Fruit fly (Drosophila melanogaster) whole organism, embryonic: ENCODE data around the gene stg.

Source experiments
- CG11504 ChIP-seq: fragments of 200-800 bp; sonication (Bioruptor generic); optimal IDR thresholded peaks from 3 replicates; lab custom pipeline; 2019; ENCODE audit warnings: missing biosample characterization, mild to moderate bottlenecking, missing genetic modification characterization, moderate library complexity
- CG12155 ChIP-seq: fragments of 200-800 bp; sonication (Bioruptor generic); optimal IDR thresholded peaks from 3 replicates; lab custom pipeline; 2016; ENCODE audit warnings: missing biosample characterization, missing genetic modification characterization
- CG12769 ChIP-seq: fragments of 200-800 bp; sonication (Bioruptor generic); optimal IDR thresholded peaks from 2 replicates; lab custom pipeline; 2019; ENCODE audit warnings: missing biosample characterization, mild to moderate bottlenecking, missing genetic modification characterization, moderate library complexity
- CG13123 ChIP-seq: fragments of 200-800 bp; sonication (Bioruptor generic); optimal IDR thresholded peaks from 2 replicates; lab custom pipeline; 2016; ENCODE audit warnings: missing biosample characterization, missing genetic modification characterization
- CG14710 ChIP-seq: fragments of 200-800 bp; sonication (Bioruptor generic); optimal IDR thresholded peaks from 3 replicates; lab custom pipeline; 2019; ENCODE audit warnings: missing biosample characterization, mild to moderate bottlenecking, missing genetic modification characterization, moderate library complexity
- CG15479 ChIP-seq: fragments of 200-800 bp; sonication (Bioruptor generic); optimal IDR thresholded peaks from 3 replicates; lab custom pipeline; 2019; ENCODE audit warnings: missing biosample characterization, mild to moderate bottlenecking, missing genetic modification characterization, moderate library complexity
- CG15514 ChIP-seq: fragments of 200-800 bp; sonication (Bioruptor generic); optimal IDR thresholded peaks from 3 replicates; lab custom pipeline; 2017; ENCODE audit warnings: missing biosample characterization, missing genetic modification characterization, mild to moderate bottlenecking, moderate library complexity, missing genetic modification reagents
- CG16779 ChIP-seq: fragments of 200-800 bp; sonication (Bioruptor generic); IDR thresholded peaks from 2 replicates; pipeline ENCODE4 v1.3.6; 2022; ENCODE audit warnings: missing biosample characterization, missing genetic modification characterization
- CG17328 ChIP-seq: fragments of 200-800 bp; sonication (Bioruptor generic); IDR thresholded peaks from 2 replicates; pipeline ENCODE4 v1.3.6; 2022; ENCODE audit warnings: missing biosample characterization, missing genetic modification characterization
- CG17361 ChIP-seq: fragments of 200-800 bp; sonication (Bioruptor generic); IDR thresholded peaks from 3 replicates; pipeline ENCODE4 v1.3.6; 2022; ENCODE audit warnings: missing biosample characterization, missing genetic modification characterization
- CG18262 ChIP-seq: fragments of 200-800 bp; optimal IDR thresholded peaks from 3 replicates; lab custom pipeline; 2019; ENCODE audit warnings: missing biosample characterization, mild to moderate bottlenecking, missing genetic modification characterization, moderate library complexity
- CG2712 ChIP-seq: fragments of 200-800 bp; optimal IDR thresholded peaks from 3 replicates; lab custom pipeline; 2019; ENCODE audit warnings: missing biosample characterization, mild to moderate bottlenecking, missing genetic modification characterization, moderate library complexity
- CG3163 ChIP-seq: fragments of 200-800 bp; sonication (Bioruptor generic); optimal IDR thresholded peaks from 3 replicates; lab custom pipeline; 2016; ENCODE audit warnings: missing biosample characterization, missing genetic modification characterization
- CG3281 ChIP-seq: fragments of 200-800 bp; sonication (Bioruptor generic); optimal IDR thresholded peaks from 3 replicates; lab custom pipeline; 2017; ENCODE audit warnings: missing biosample characterization, mild to moderate bottlenecking, missing genetic modification characterization
- CG34376 ChIP-seq: fragments of 200-800 bp; sonication (Bioruptor generic); optimal IDR thresholded peaks from 2 replicates; lab custom pipeline; 2018; ENCODE audit warnings: missing biosample characterization, mild to moderate bottlenecking, missing genetic modification characterization
- CG3838 ChIP-seq: fragments of 200-800 bp; sonication (Bioruptor generic); optimal IDR thresholded peaks from 3 replicates; lab custom pipeline; 2016; ENCODE audit warnings: missing biosample characterization, missing genetic modification characterization
- CG4360 ChIP-seq: fragments of 200-800 bp; sonication (Bioruptor generic); IDR thresholded peaks from 2 replicates; pipeline ENCODE4 v1.3.6; 2022; ENCODE audit warnings: missing biosample characterization, missing genetic modification characterization
- CG5180 ChIP-seq: fragments of 200-800 bp; sonication (Bioruptor generic); optimal IDR thresholded peaks from 3 replicates; lab custom pipeline; 2017; ENCODE audit warnings: missing biosample characterization, missing genetic modification characterization, mild to moderate bottlenecking, moderate library complexity, missing genetic modification reagents
- CG7987 ChIP-seq: fragments of 200-800 bp; sonication (Bioruptor generic); optimal IDR thresholded peaks from 2 replicates; lab custom pipeline; 2018; ENCODE audit warnings: missing biosample characterization, mild to moderate bottlenecking, missing genetic modification characterization, moderate library complexity
- CrebB ChIP-seq: fragments of 200-800 bp; sonication (Bioruptor generic); optimal IDR thresholded peaks from 3 replicates; lab custom pipeline; 2018; ENCODE audit warnings: missing biosample characterization, mild to moderate bottlenecking, missing genetic modification characterization
- Doc2 ChIP-seq: fragments of 200-800 bp; sonication (Bioruptor generic); IDR thresholded peaks from 2 replicates; pipeline ENCODE4 v1.3.6; 2022; ENCODE audit warnings: missing biosample characterization, missing genetic modification characterization
- Elba2 ChIP-seq: fragments of 200-800 bp; sonication (Bioruptor generic); optimal IDR thresholded peaks from 3 replicates; lab custom pipeline; 2016; ENCODE audit warnings: missing biosample characterization, missing genetic modification characterization
- HHEX ChIP-seq: fragments of 200-800 bp; sonication (Bioruptor generic); optimal IDR thresholded peaks from 3 replicates; lab custom pipeline; 2017; ENCODE audit warnings: missing biosample characterization, mild to moderate bottlenecking, missing genetic modification characterization, missing genetic modification reagents
- HmgD ChIP-seq: fragments of 200-800 bp; sonication (Bioruptor generic); optimal IDR thresholded peaks from 3 replicates; lab custom pipeline; 2016; ENCODE audit warnings: missing biosample characterization, missing genetic modification characterization
- Hsf ChIP-seq: fragments of 200-800 bp; sonication (Bioruptor generic); optimal IDR thresholded peaks from 3 replicates; lab custom pipeline; 2016; ENCODE audit warnings: missing biosample characterization, missing genetic modification characterization
- Lhr ChIP-seq: fragments of 200-800 bp; sonication (Bioruptor generic); optimal IDR thresholded peaks from 3 replicates; lab custom pipeline; 2017; ENCODE audit warnings: mild to moderate bottlenecking, missing biosample characterization, missing genetic modification reagents, missing genetic modification characterization
- NfI ChIP-seq: fragments of 200-800 bp; sonication (Bioruptor generic); optimal IDR thresholded peaks from 3 replicates; lab custom pipeline; 2018; ENCODE audit warnings: missing biosample characterization, mild to moderate bottlenecking, missing genetic modification characterization, moderate library complexity
- Ptx1 ChIP-seq: fragments of 200-800 bp; sonication (Bioruptor generic); IDR thresholded peaks from 2 replicates; pipeline ENCODE4 v1.3.6; 2022; ENCODE audit warnings: missing biosample characterization, missing genetic modification characterization
- Vsx1 ChIP-seq: fragments of 200-800 bp; sonication (Bioruptor generic); optimal IDR thresholded peaks from 2 replicates; lab custom pipeline; 2017; ENCODE audit warnings: missing biosample characterization, mild to moderate bottlenecking, missing genetic modification characterization, missing genetic modification reagents
- al ChIP-seq: fragments of 200-800 bp; sonication (Bioruptor generic); IDR thresholded peaks from 2 replicates; pipeline ENCODE4 v1.3.6; 2022; ENCODE audit warnings: missing biosample characterization, missing genetic modification characterization
- br ChIP-seq: fragments of >200 bp; optimal IDR thresholded peaks from 2 replicates; lab custom pipeline; 2017
- bsh ChIP-seq, 2 experiments: fragments of 200-800 bp; sonication (Bioruptor generic); optimal IDR thresholded peaks; 2 replicates each; lab custom pipeline; 2017 to 2018; ENCODE audit warnings: mild to moderate bottlenecking in 2 of 2, missing biosample characterization in 2 of 2, missing genetic modification characterization in 2 of 2, moderate library complexity in 1 of 2
- caup ChIP-seq: fragments of 200-800 bp; sonication (Bioruptor generic); optimal IDR thresholded peaks from 3 replicates; lab custom pipeline; 2017; ENCODE audit warnings: missing biosample characterization, mild to moderate bottlenecking, missing genetic modification characterization, moderate library complexity; ENCODE audit not compliant: severe bottlenecking
- chm ChIP-seq: fragments of 200-800 bp; sonication (Bioruptor generic); IDR thresholded peaks from 2 replicates; pipeline ENCODE4 v1.3.6; 2022; ENCODE audit warnings: missing biosample characterization, missing genetic modification characterization
- chn ChIP-seq: fragments of 200-800 bp; sonication (Bioruptor generic); optimal IDR thresholded peaks from 2 replicates; lab custom pipeline; 2016; ENCODE audit warnings: missing biosample characterization, missing genetic modification characterization
- crp ChIP-seq, 2 experiments: fragments of 200-800 bp; sonication (Bioruptor generic); optimal IDR thresholded peaks; 2 replicates in 1 of 2; 3 replicates in 1 of 2; lab custom pipeline; 2017; ENCODE audit warnings: missing biosample characterization in 2 of 2, missing genetic modification characterization in 2 of 2, mild to moderate bottlenecking in 1 of 2, moderate library complexity in 1 of 2
- dimm ChIP-seq: fragments of 200-800 bp; sonication (Bioruptor generic); IDR thresholded peaks from 2 replicates; pipeline ENCODE4 v1.3.6; 2022; ENCODE audit warnings: missing biosample characterization, missing genetic modification characterization
- dmrt11E ChIP-seq: fragments of 200-800 bp; sonication (Bioruptor generic); optimal IDR thresholded peaks from 3 replicates; lab custom pipeline; 2018; ENCODE audit warnings: missing biosample characterization, mild to moderate bottlenecking, missing genetic modification characterization, moderate library complexity
- gcm ChIP-seq: fragments of 200-800 bp; sonication (Bioruptor generic); optimal IDR thresholded peaks from 2 replicates; lab custom pipeline; 2019; ENCODE audit warnings: missing biosample characterization, mild to moderate bottlenecking, missing genetic modification characterization, moderate library complexity
- lab ChIP-seq: fragments of 200-800 bp; sonication (Bioruptor generic); optimal IDR thresholded peaks from 3 replicates; lab custom pipeline; 2017; ENCODE audit warnings: missing biosample characterization, missing genetic modification characterization, mild to moderate bottlenecking, moderate library complexity, missing genetic modification reagents
- lilli ChIP-seq: fragments of 200-800 bp; sonication (Bioruptor generic); optimal IDR thresholded peaks from 3 replicates; lab custom pipeline; 2016; ENCODE audit warnings: missing biosample characterization, missing genetic modification characterization
- lov ChIP-seq, 2 experiments: fragments of 200-800 bp in 1 of 2; fragments of >200 bp in 1 of 2; sonication (Bioruptor generic) in 1 of 2; IDR thresholded peaks in 1 of 2; optimal IDR thresholded peaks in 1 of 2; 2 replicates in 1 of 2; 3 replicates in 1 of 2; pipeline versions ENCODE4 v1.3.6 to Lab custom; 2017 to 2022; ENCODE audit warnings: missing biosample characterization in 1 of 2, missing genetic modification characterization in 1 of 2
- oc ChIP-seq: fragments of 200-800 bp; sonication (Bioruptor generic); optimal IDR thresholded peaks from 2 replicates; lab custom pipeline; 2018; ENCODE audit warnings: missing biosample characterization, mild to moderate bottlenecking, missing genetic modification characterization, moderate library complexity
- pb ChIP-seq: fragments of 200-800 bp; sonication (Bioruptor generic); optimal IDR thresholded peaks from 3 replicates; lab custom pipeline; 2016; ENCODE audit warnings: missing biosample characterization, missing genetic modification characterization
- prd ChIP-seq, 3 experiments: fragments of >200 bp in 2 of 3; fragments of 200-800 bp in 1 of 3; sonication (Bioruptor generic) in 1 of 3; optimal IDR thresholded peaks in 2 of 3; IDR thresholded peaks in 1 of 3; 2 replicates in 2 of 3; 3 replicates in 1 of 3; pipeline versions ENCODE4 v1.3.6 to Lab custom; 2017 to 2022; ENCODE audit warnings: missing biosample characterization in 1 of 3, missing genetic modification characterization in 1 of 3
- sc ChIP-seq, 3 experiments: fragments of >200 bp in 2 of 3; fragments of 200-800 bp in 1 of 3; sonication (Bioruptor generic) in 1 of 3; optimal IDR thresholded peaks; 2 replicates in 2 of 3; 3 replicates in 1 of 3; lab custom pipeline; 2017; ENCODE audit warnings: mild to moderate bottlenecking in 1 of 3, missing biosample characterization in 1 of 3, missing genetic modification characterization in 1 of 3, missing genetic modification reagents in 1 of 3
- slbo ChIP-seq: fragments of 200-800 bp; sonication (Bioruptor generic); IDR thresholded peaks from 2 replicates; pipeline ENCODE4 v1.3.6; 2022; ENCODE audit warnings: missing biosample characterization, missing genetic modification characterization
- trh ChIP-seq: fragments of 200-800 bp; sonication (Bioruptor generic); optimal IDR thresholded peaks from 2 replicates; lab custom pipeline; 2016; ENCODE audit warnings: missing biosample characterization, missing genetic modification characterization

Gene stg

dm6 chr3R:29207996-29208395 lies 47.6 kb downstream of the stg start (continued):
- TF ChIP-seq al (GFP tag; lab: Robert Waterston, UW) (no peak), CG5180 (GFP tag; lab: Kevin White, UChicago) (peak; percentile 58), CG12155 (peak; percentile 24), dmrt11E (peak; percentile 66), sc (optimal IDR thresholded peaks at IDR 0.05; lab: Kevin White, UChicago) (no peak), sc (GFP tag; optimal IDR thresholded peaks at IDR 0.05; lab: Kevin White, UChicago) (peak; percentile 60), lov (optimal IDR thresholded peaks at IDR 0.05; lab: Kevin White, UChicago) (no peak), lov (GFP tag; IDR thresholded peaks at IDR 0.05; lab: Robert Waterston, UW) (peak; percentile 76; the same call in 2 of the 3 replicates), CG34376 (GFP tag; lab: Kevin White, UChicago) (no peak), Lhr (peak; percentile 17), lilli (GFP tag; lab: Kevin White, UChicago) (peak; percentile 34), Elba2 (no peak), Ptx1 (GFP tag; lab: Robert Waterston, UW) (peak; percentile 78), CG18262 (tag; lab: Kevin White, UChicago) (peak; percentile 78), chm (peak; percentile 79), oc (tag; lab: Kevin White, UChicago) (peak; percentile 82), gcm (GFP tag; lab: Kevin White, UChicago) (peak; percentile 73), caup (peak; percentile 32), CG7987 (GFP tag; lab: Kevin White, UChicago) (peak; percentile 10), Doc2 (GFP tag; lab: Robert Waterston, UW) (no peak), crp (GFP tag; optimal IDR thresholded peaks at IDR 0.05; lab: Kevin White, UChicago) (no peak), slbo (GFP tag; lab: Robert Waterston, UW) (peak; percentile 34), CG3163 (GFP tag; lab: Kevin White, UChicago) (no peak), Vsx1 (peak; percentile 27), CG14710 (peak; percentile 59), CG15479 (GFP tag; lab: Kevin White, UChicago) (no peak), CG17328 (GFP tag; lab: Robert Waterston, UW) (peak; percentile 71), dimm (GFP tag; lab: Robert Waterston, UW) (peak; percentile 34; the same call in 1 of the 2 replicates), CG17361 (GFP tag; lab: Robert Waterston, UW) (peak; percentile 62; the same call in 2 of the 3 replicates), trh (GFP tag; lab: Kevin White, UChicago) (no peak), NfI (GFP tag; lab: Kevin White, UChicago) (peak; percentile 61), CG3838 (GFP tag; lab: Kevin White, UChicago) (peak; percentile 39), CG11504 (tag; lab: Kevin White, UChicago) (peak; percentile 88), bsh (GFP tag; optimal IDR thresholded peaks at IDR 0.05; lab: Kevin White, UChicago) (peak; percentile 71 to 88), prd (optimal IDR thresholded peaks at IDR 0.05; lab: Kevin White, UChicago) (no peak), prd (GFP tag; IDR thresholded peaks at IDR 0.05; lab: Robert Waterston, UW) (peak; percentile 57; the same call in 2 of the 3 replicates), CG15514 (peak; percentile 13), br (no peak), CG3281 (peak; percentile 27), CG16779 (GFP tag; lab: Robert Waterston, UW) (no peak), CG4360 (GFP tag; lab: Robert Waterston, UW) (no peak), CG12769 (tag; lab: Kevin White, UChicago) (peak; percentile 51), chn (GFP tag; lab: Kevin White, UChicago) (peak; percentile 20), CG13123 (GFP tag; lab: Kevin White, UChicago) (peak; percentile 32), HHEX (GFP tag; lab: Kevin White, UChicago) (peak; percentile 69), CrebB (tag; lab: Kevin White, UChicago) (peak; percentile 21), CG2712 (peak; percentile 82), pb (GFP tag; lab: Kevin White, UChicago) (no peak), Hsf (GFP tag; lab: Kevin White, UChicago) (peak; percentile 43), HmgD (GFP tag; lab: Kevin White, UChicago) (no peak), lab (peak; percentile 65)
